Worm (Caenorhabditis elegans) whole organism, midembryonic: ENCODE results near the gene sma-9.

Experiments used
- T22C8.4 ChIP-seq: fragments of 200-800 bp; sonication (Bioruptor generic); IDR thresholded peaks from 2 replicates; pipeline ENCODE4 v1.3.6; 2022; ENCODE audit warnings: missing genetic modification characterization, missing compliant biosample characterization
- cog-1 ChIP-seq: sonication (generic microtip); optimal IDR thresholded peaks from 2 replicates; lab custom pipeline; 2016; ENCODE audit warnings: missing genetic modification characterization, missing compliant biosample characterization
- flt-1 ChIP-seq: fragments of 200-800 bp; sonication (Bioruptor generic); IDR thresholded peaks from 2 replicates; pipeline ENCODE4 v1.3.6; 2022; ENCODE audit warnings: missing genetic modification characterization, missing compliant biosample characterization
- klf-2 ChIP-seq: fragments of 200-800 bp; sonication (Bioruptor generic); conservative IDR thresholded peaks from 2 replicates; pipeline ENCODE4 v1.3.6; 2022; ENCODE audit warnings: missing genetic modification reagents, missing genetic modification characterization, missing compliant biosample characterization
- med-1 ChIP-seq: sonication (generic microtip); optimal IDR thresholded peaks from 2 replicates; lab custom pipeline; 2017; ENCODE audit warnings: missing genetic modification characterization, mild to moderate bottlenecking, missing compliant biosample characterization, antibody characterized with exemption, missing genetic modification reagents; ENCODE audit not compliant: insufficient read depth
- ref-1 ChIP-seq: fragments of 200-800 bp; sonication (Bioruptor generic); conservative IDR thresholded peaks from 2 replicates; pipeline ENCODE4 v1.3.6; 2022; ENCODE audit warnings: missing genetic modification reagents, missing genetic modification characterization, missing compliant biosample characterization
- tab-1 ChIP-seq: fragments of 200-800 bp; sonication (Bioruptor generic); IDR thresholded peaks from 2 replicates; pipeline ENCODE4 v1.3.6; 2022; ENCODE audit warnings: missing genetic modification characterization, missing compliant biosample characterization
- ztf-23 ChIP-seq: fragments of 200-800 bp; sonication (Bioruptor generic); IDR thresholded peaks from 2 replicates; pipeline ENCODE4 v1.3.6; 2022; ENCODE audit warnings: missing genetic modification reagents, missing genetic modification characterization, missing compliant biosample characterization
- ztf-29 ChIP-seq: fragments of 200-800 bp; sonication (Bioruptor generic); IDR thresholded peaks from 2 replicates; pipeline ENCODE4 v1.3.6; 2022; ENCODE audit warnings: missing genetic modification reagents, missing genetic modification characterization, missing compliant biosample characterization

sma-9 gene

ce11 chrX:10769232-10769738 lies at the start of gene sma-9:
Gene sma-9, plus strand, starts transcription at chrX:10769282.
- TF ChIP-seq flt-1 (GFP tag; lab: Robert Waterston, UW): no peak
- no peak for TF ChIP-seq T22C8.4 (GFP tag; lab: Robert Waterston, UW)
- no peak for TF ChIP-seq med-1 (GFP tag; lab: Kevin White, UChicago)
- no peak for TF ChIP-seq ztf-29 (GFP tag; lab: Robert Waterston, UW)
- TF ChIP-seq ref-1 (GFP tag; lab: Robert Waterston, UW): no peak
- TF ChIP-seq cog-1 (tag; lab: Kevin White, UChicago): no peak
- no peak for TF ChIP-seq klf-2 (GFP tag; lab: Robert Waterston, UW)
- no peak for TF ChIP-seq tab-1 (GFP tag; lab: Robert Waterston, UW)
- TF ChIP-seq ztf-23 (GFP tag; lab: Robert Waterston, UW): no peak

- TF ChIP-seq tab-1 (GFP tag; lab: Robert Waterston, UW) (no peak), klf-2 (GFP tag; lab: Robert Waterston, UW) (no peak), med-1 (GFP tag; lab: Kevin White, UChicago) (no peak)
Observed at ce11 chrX:10721954-10722353, 47.1 kb upstream of the sma-9 start, which contains the start of gene mbr-1. Gene mbr-1, minus strand, starts transcription at chrX:10722054.

ce11 chrX:10727696-10728095 lies 41.4 kb upstream of the sma-9 start:
- TF ChIP-seq klf-2 (GFP tag; lab: Robert Waterston, UW): no peak
- TF ChIP-seq ztf-23 (GFP tag; lab: Robert Waterston, UW): no peak
- no peak for TF ChIP-seq ztf-29 (GFP tag; lab: Robert Waterston, UW)
- TF ChIP-seq cog-1 (tag; lab: Kevin White, UChicago): no peak
- no peak for TF ChIP-seq flt-1 (GFP tag; lab: Robert Waterston, UW)
- no peak for TF ChIP-seq tab-1 (GFP tag; lab: Robert Waterston, UW)
- no peak for TF ChIP-seq T22C8.4 (GFP tag; lab: Robert Waterston, UW)
- no peak for TF ChIP-seq ref-1 (GFP tag; lab: Robert Waterston, UW)
- TF ChIP-seq med-1 (GFP tag; lab: Kevin White, UChicago): no peak

ce11 chrX:10731837-10732236 lies 37.2 kb upstream of the sma-9 start:
- no peak for TF ChIP-seq ref-1 (GFP tag; lab: Robert Waterston, UW)
- TF ChIP-seq cog-1 (tag; lab: Kevin White, UChicago): no peak
- no peak for TF ChIP-seq T22C8.4 (GFP tag; lab: Robert Waterston, UW)

ce11 chrX:10734026-10734425 lies 35.1 kb upstream of the sma-9 start, which contains the start of gene egl-36:
Gene egl-36, plus strand, starts transcription at chrX:10734326.
- TF ChIP-seq klf-2 (GFP tag; lab: Robert Waterston, UW): no peak

DNA sequence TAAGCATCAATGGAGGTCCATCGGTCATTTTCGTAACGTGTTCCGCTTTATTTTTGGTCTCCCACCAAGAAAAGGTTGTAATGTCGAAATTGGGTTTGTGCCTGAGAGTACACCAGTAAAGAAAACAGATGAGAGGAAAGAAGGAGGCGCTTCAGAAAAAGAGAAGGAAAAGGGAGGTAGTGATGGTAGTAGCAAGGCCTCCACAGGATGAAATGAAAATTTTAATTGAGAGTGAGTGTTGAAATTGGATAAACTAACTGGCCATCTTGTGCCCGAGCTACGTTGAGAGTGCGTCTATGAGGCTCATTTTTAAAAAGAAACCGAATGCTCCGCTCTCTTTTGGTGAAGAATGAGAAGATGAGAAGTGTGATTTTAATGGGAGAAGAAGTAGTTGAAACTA lies 22.7 kb upstream of the sma-9 start, which contains the start of gene R07A4.2:
TSS of gene R07A4.2 (minus strand) at position 101 of the 400 bp plus-strand sequence.
- TF ChIP-seq T22C8.4 (GFP tag; lab: Robert Waterston, UW): no peak

DNA sequence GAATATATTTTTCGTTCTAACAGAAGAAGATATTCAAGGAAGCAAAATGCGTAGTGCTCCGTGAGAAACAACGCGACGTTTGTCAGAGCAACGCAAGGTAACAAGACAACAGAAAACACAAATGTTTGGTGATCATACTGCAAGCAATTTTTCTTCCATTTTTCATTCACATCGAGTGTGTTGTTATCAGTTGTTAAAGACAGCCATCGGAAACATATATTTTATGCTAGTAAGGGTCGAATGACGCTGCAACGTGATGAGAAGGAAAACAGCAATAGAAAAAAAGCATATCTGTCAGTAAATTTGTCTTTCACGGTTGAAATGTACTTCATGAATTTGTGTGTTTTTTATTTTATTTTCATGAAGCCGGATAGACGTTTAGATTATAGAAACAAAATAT lies 20.9 kb upstream of the sma-9 start:
- TF ChIP-seq flt-1 (GFP tag; lab: Robert Waterston, UW) (no peak), med-1 (GFP tag; lab: Kevin White, UChicago) (no peak), cog-1 (tag; lab: Kevin White, UChicago) (no peak), ztf-29 (GFP tag; lab: Robert Waterston, UW) (no peak), ztf-23 (GFP tag; lab: Robert Waterston, UW) (no peak), ref-1 (GFP tag; lab: Robert Waterston, UW) (no peak), T22C8.4 (GFP tag; lab: Robert Waterston, UW) (no peak), tab-1 (GFP tag; lab: Robert Waterston, UW) (no peak), klf-2 (GFP tag; lab: Robert Waterston, UW) (no peak)

DNA sequence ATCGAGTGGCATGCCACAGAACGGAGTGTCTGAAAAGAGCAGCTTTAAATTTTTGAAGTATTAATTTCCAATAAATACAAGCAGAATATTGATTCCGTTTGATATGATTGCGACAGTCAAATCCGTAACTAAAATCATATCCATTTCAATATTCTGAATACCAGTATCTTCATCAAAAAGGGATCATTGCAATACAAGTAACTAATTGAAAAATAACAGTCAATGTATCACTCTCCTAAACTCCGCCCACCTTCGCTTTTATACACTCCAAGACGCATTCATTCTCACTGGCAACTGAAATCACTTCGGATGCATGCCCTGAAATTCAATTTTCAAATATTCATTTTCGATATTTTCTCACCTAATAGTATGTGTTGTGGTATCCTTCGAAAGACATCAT lies 15.7 kb upstream of the sma-9 start, which contains the start of gene R07A4.3:
TSS of gene R07A4.3 (plus strand) at position 301 of the 400 bp plus-strand sequence.
- TF ChIP-seq tab-1 (GFP tag; lab: Robert Waterston, UW): no peak
- no peak for TF ChIP-seq med-1 (GFP tag; lab: Kevin White, UChicago)
- no peak for TF ChIP-seq ztf-23 (GFP tag; lab: Robert Waterston, UW)
- TF ChIP-seq flt-1 (GFP tag; lab: Robert Waterston, UW): no peak
- no peak for TF ChIP-seq klf-2 (GFP tag; lab: Robert Waterston, UW)
- no peak for TF ChIP-seq ztf-29 (GFP tag; lab: Robert Waterston, UW)
- no peak for TF ChIP-seq cog-1 (tag; lab: Kevin White, UChicago)
- TF ChIP-seq T22C8.4 (GFP tag; lab: Robert Waterston, UW): no peak
- no peak for TF ChIP-seq ref-1 (GFP tag; lab: Robert Waterston, UW)

ce11 chrX:10754532-10754931 lies 14.6 kb upstream of the sma-9 start:
- TF ChIP-seq ztf-23 (GFP tag; lab: Robert Waterston, UW) (no peak), med-1 (GFP tag; lab: Kevin White, UChicago) (no peak), klf-2 (GFP tag; lab: Robert Waterston, UW) (no peak), flt-1 (GFP tag; lab: Robert Waterston, UW) (no peak), T22C8.4 (GFP tag; lab: Robert Waterston, UW) (no peak), ztf-29 (GFP tag; lab: Robert Waterston, UW) (no peak), ref-1 (GFP tag; lab: Robert Waterston, UW) (no peak), cog-1 (tag; lab: Kevin White, UChicago) (no peak), tab-1 (GFP tag; lab: Robert Waterston, UW) (no peak)

ce11 chrX:10756185-10756584 lies 12.9 kb upstream of the sma-9 start:
- no peak for TF ChIP-seq ztf-23 (GFP tag; lab: Robert Waterston, UW)
- no peak for TF ChIP-seq flt-1 (GFP tag; lab: Robert Waterston, UW)
- no peak for TF ChIP-seq klf-2 (GFP tag; lab: Robert Waterston, UW)
- no peak for TF ChIP-seq ztf-29 (GFP tag; lab: Robert Waterston, UW)
- no peak for TF ChIP-seq cog-1 (tag; lab: Kevin White, UChicago)
- no peak for TF ChIP-seq med-1 (GFP tag; lab: Kevin White, UChicago)
- no peak for TF ChIP-seq tab-1 (GFP tag; lab: Robert Waterston, UW)
